Fruit fly (Drosophila melanogaster): ENCODE measurements around the gene mEFG1.

Gene mEFG1

dm6 chr2L:7249293-7249819, 26.5 kb upstream of the mEFG1 start, which contains the start of gene Ndae1:
Gene Ndae1 (minus strand): TSS chr2L:7249343.
- TF ChIP-seq CG1621 (tag; optimal IDR thresholded peaks at IDR 0.05) (no peak), CG8119 (GFP tag; IDR thresholded peaks at IDR 0.05) (peak; percentile 24; the same call in 1 of the 3 replicates), acj6 (GFP tag; optimal IDR thresholded peaks at IDR 0.05) (no peak), CG10669 (GFP tag; optimal IDR thresholded peaks at IDR 0.05) (no peak), Blimp-1 (GFP tag; optimal IDR thresholded peaks at IDR 0.05) (peak; percentile 36), svp (GFP tag) (no peak)

dm6 chr2L:7248114-7248513, 25.2 kb upstream of the mEFG1 start:
- TF ChIP-seq fkh (GFP tag; optimal IDR thresholded peaks at IDR 0.05) (peak; percentile 80), topi (GFP tag; optimal IDR thresholded peaks at IDR 0.05) (no peak)

DNA sequence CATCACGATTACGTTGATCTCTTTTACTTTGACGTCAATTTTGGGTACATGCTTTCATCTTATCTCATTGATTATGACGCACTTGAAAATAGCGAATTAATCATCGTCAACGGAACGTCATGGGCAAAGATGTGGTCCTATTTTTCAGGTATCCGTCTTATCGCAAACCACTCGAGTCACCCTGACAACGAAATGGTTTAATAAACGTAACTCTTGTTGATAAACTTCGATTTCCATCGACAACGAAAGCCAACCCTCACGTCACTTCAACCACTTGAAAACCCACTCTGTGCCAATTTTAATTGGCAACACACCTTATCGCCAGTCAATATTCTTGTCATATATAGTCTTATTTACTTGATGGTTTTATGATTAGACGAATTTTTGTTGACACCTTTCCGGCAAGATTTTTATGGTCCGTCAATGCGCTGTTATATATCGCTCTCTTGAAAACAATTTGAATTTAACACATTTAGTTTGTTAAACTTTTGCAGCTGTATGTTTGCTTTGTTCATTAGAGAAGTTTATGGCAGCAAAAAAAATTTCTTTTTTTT, 19.4 kb upstream of the mEFG1 start:
- TF ChIP-seq vri (GFP tag; optimal IDR thresholded peaks at IDR 0.05) (peak; percentile 68), CG10669 (GFP tag; optimal IDR thresholded peaks at IDR 0.05) (no peak)

- no peak for TF ChIP-seq Blimp-1 (GFP tag; optimal IDR thresholded peaks at IDR 0.05)
- TF ChIP-seq CG32006 (GFP tag; optimal IDR thresholded peaks at IDR 0.05): no peak
- TF ChIP-seq Hr38 (GFP tag; optimal IDR thresholded peaks at IDR 0.05): no peak
- no peak for TF ChIP-seq Gug (GFP tag; IDR thresholded peaks at IDR 0.05)
- TF ChIP-seq CG6163 (GFP tag; IDR thresholded peaks at IDR 0.05): no peak
- TF ChIP-seq CG31627 (GFP tag; optimal IDR thresholded peaks at IDR 0.05): no peak
- TF ChIP-seq fd59A (GFP tag; optimal IDR thresholded peaks at IDR 0.05): no peak
- no peak for TF ChIP-seq dac (GFP tag; optimal IDR thresholded peaks at IDR 0.05)
- TF ChIP-seq Sox14 (GFP tag; optimal IDR thresholded peaks at IDR 0.05): no peak
- TF ChIP-seq CG7368 (GFP tag; optimal IDR thresholded peaks at IDR 0.05): no peak
- no peak for TF ChIP-seq fkh (GFP tag; optimal IDR thresholded peaks at IDR 0.05)
- TF ChIP-seq Met (GFP tag; optimal IDR thresholded peaks at IDR 0.05): no peak
Measured at dm6 chr2L:7241499-7241898, 18.6 kb upstream of the mEFG1 start.

dm6 chr2L:7240964-7241363, 18.1 kb upstream of the mEFG1 start:
- TF ChIP-seq fkh (GFP tag; optimal IDR thresholded peaks at IDR 0.05) (peak; percentile 33), topi (GFP tag; optimal IDR thresholded peaks at IDR 0.05) (no peak), Eip78C (GFP tag) (peak; percentile 42)

dm6 chr2L:7240311-7240710, 17.4 kb upstream of the mEFG1 start:
- TF ChIP-seq vri (GFP tag; optimal IDR thresholded peaks at IDR 0.05) (peak; percentile 2), fd59A (GFP tag; optimal IDR thresholded peaks at IDR 0.05) (no peak), CG11902 (GFP tag; optimal IDR thresholded peaks at IDR 0.05) (no peak), ss (GFP tag; optimal IDR thresholded peaks at IDR 0.05) (peak in 1 of 2 experiments; percentile 11), CG11294 (GFP tag; IDR thresholded peaks at IDR 0.05) (no peak), Ets21C (GFP tag; optimal IDR thresholded peaks at IDR 0.05) (no peak), CG15336 (GFP tag; IDR thresholded peaks at IDR 0.05) (no peak)

DNA sequence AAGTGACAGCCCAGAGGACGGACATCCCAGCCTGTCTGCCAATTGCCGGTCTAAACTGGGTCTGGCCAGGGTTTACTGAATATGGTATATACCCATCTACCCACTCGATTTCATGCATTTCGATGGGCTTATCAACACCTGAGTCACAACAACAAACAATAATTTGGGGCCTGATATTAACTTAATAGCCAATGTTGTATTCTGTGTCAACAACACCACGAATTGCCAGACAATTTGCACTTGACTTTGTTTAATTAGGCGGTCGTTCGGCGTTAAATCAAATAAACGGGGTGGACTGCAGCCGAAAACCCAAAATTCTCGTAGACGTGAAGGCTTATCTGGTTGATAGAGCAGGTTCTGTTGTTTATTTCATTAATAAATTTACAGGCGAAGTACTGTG, 16.4 kb upstream of the mEFG1 start:
- TF ChIP-seq svp (GFP tag) (peak; percentile 55), fkh (GFP tag; optimal IDR thresholded peaks at IDR 0.05) (peak; percentile 95), Met (GFP tag; optimal IDR thresholded peaks at IDR 0.05) (peak; percentile 16), topi (GFP tag; optimal IDR thresholded peaks at IDR 0.05) (peak; percentile 17), CG11902 (GFP tag; optimal IDR thresholded peaks at IDR 0.05) (no peak), CG3919 (GFP tag; optimal IDR thresholded peaks at IDR 0.05) (no peak), esn (GFP tag; optimal IDR thresholded peaks at IDR 0.05) (peak; percentile 9), vri (GFP tag; optimal IDR thresholded peaks at IDR 0.05) (peak; percentile 87), Sox102F (GFP tag; optimal IDR thresholded peaks at IDR 0.05) (peak; percentile 30)
